Fruit fly (Drosophila melanogaster) whole organism, prepupa: ENCODE measurements around the gene if.
A peak's percentile ranks its signal among the peaks of the same experiment; 100 is the strongest.

ENCODE experiments used
- CG11762 ChIP-seq: fragments of 200-800 bp; sonication (Bioruptor generic); optimal IDR thresholded peaks from 3 replicates; lab custom pipeline; 2016; ENCODE audit warnings: missing biosample characterization, missing genetic modification characterization; ENCODE audit not compliant: insufficient read depth
- CG3032 ChIP-seq: fragments of 200-800 bp; optimal IDR thresholded peaks from 2 replicates; lab custom pipeline; 2019; ENCODE audit warnings: missing biosample characterization, mild to moderate bottlenecking, missing genetic modification characterization, moderate library complexity
- CG31627 ChIP-seq: fragments of 200-800 bp; sonication (Bioruptor generic); optimal IDR thresholded peaks from 3 replicates; lab custom pipeline; 2016; ENCODE audit warnings: missing biosample characterization, missing genetic modification characterization
- CG32006 ChIP-seq: fragments of 200-800 bp; sonication (Bioruptor generic); optimal IDR thresholded peaks from 3 replicates; lab custom pipeline; 2017; ENCODE audit warnings: missing biosample characterization, mild to moderate bottlenecking, missing genetic modification characterization
- CG6163 ChIP-seq: fragments of 200-800 bp; sonication (Bioruptor generic); IDR thresholded peaks from 3 replicates; pipeline ENCODE4 v1.3.6; 2022; ENCODE audit warnings: missing biosample characterization, missing genetic modification characterization
- CG6276 ChIP-seq: fragments of 200-800 bp; sonication (Bioruptor generic); optimal IDR thresholded peaks from 2 replicates; lab custom pipeline; 2017; ENCODE audit warnings: missing biosample characterization, mild to moderate bottlenecking, missing genetic modification characterization
- CG6808 ChIP-seq: fragments of 200-800 bp; sonication (Bioruptor generic); optimal IDR thresholded peaks from 3 replicates; lab custom pipeline; 2017; ENCODE audit warnings: missing biosample characterization, missing genetic modification characterization, mild to moderate bottlenecking, moderate library complexity, missing genetic modification reagents
- CG7368 ChIP-seq: fragments of 200-800 bp; sonication (Bioruptor generic); optimal IDR thresholded peaks from 3 replicates; lab custom pipeline; 2016; ENCODE audit warnings: missing biosample characterization, missing genetic modification characterization
- CG8119 ChIP-seq: fragments of 200-800 bp; sonication (Bioruptor generic); IDR thresholded peaks from 3 replicates; pipeline ENCODE4 v1.3.6; 2022; ENCODE audit warnings: missing biosample characterization, missing genetic modification characterization
- CG8319 ChIP-seq: fragments of 200-800 bp; sonication (Bioruptor generic); optimal IDR thresholded peaks from 3 replicates; lab custom pipeline; 2016; ENCODE audit warnings: missing biosample characterization, missing genetic modification characterization
- CG8632 ChIP-seq: fragments of 200-800 bp; sonication (Bioruptor generic); optimal IDR thresholded peaks from 3 replicates; lab custom pipeline; 2016; ENCODE audit warnings: missing biosample characterization, missing genetic modification characterization
- Eip75B ChIP-seq: fragments of 200-800 bp; sonication (Bioruptor generic); optimal IDR thresholded peaks from 3 replicates; lab custom pipeline; 2016; ENCODE audit warnings: missing biosample characterization, missing genetic modification characterization
- Eip78C ChIP-seq: fragments of 200-800 bp; sonication (Bioruptor generic); peaks from one replicate; lab custom pipeline; 2016; ENCODE audit warnings: missing biosample characterization, missing genetic modification characterization
- Ets96B ChIP-seq: fragments of 200-800 bp; optimal IDR thresholded peaks from 2 replicates; lab custom pipeline; 2019; ENCODE audit warnings: missing biosample characterization, mild to moderate bottlenecking, missing genetic modification characterization, moderate library complexity
- Sox102F ChIP-seq: fragments of 200-800 bp; sonication (Bioruptor generic); optimal IDR thresholded peaks from 2 replicates; lab custom pipeline; 2016; ENCODE audit warnings: missing biosample characterization, mild to moderate bottlenecking, missing genetic modification characterization
- acj6 ChIP-seq: fragments of 200-800 bp; sonication (Bioruptor generic); optimal IDR thresholded peaks from 3 replicates; lab custom pipeline; 2016; ENCODE audit warnings: missing biosample characterization, missing genetic modification characterization
- cyc ChIP-seq: fragments of 200-800 bp; sonication (Bioruptor generic); optimal IDR thresholded peaks from 3 replicates; lab custom pipeline; 2016; ENCODE audit warnings: missing biosample characterization, missing genetic modification characterization
- esn ChIP-seq: fragments of 200-800 bp; sonication (Bioruptor generic); optimal IDR thresholded peaks from 2 replicates; lab custom pipeline; 2016; ENCODE audit warnings: missing biosample characterization, mild to moderate bottlenecking, missing genetic modification characterization, moderate library complexity
- fd59A ChIP-seq: fragments of 200-800 bp; sonication (Bioruptor generic); optimal IDR thresholded peaks from 2 replicates; lab custom pipeline; 2017; ENCODE audit warnings: missing biosample characterization, mild to moderate bottlenecking, missing genetic modification characterization, missing genetic modification reagents
- fd85E ChIP-seq: fragments of 200-800 bp; sonication (Bioruptor generic); optimal IDR thresholded peaks from 3 replicates; lab custom pipeline; 2016; ENCODE audit warnings: missing biosample characterization, missing genetic modification characterization
- fkh ChIP-seq: fragments of 200-800 bp; sonication (Bioruptor generic); optimal IDR thresholded peaks from 3 replicates; lab custom pipeline; 2017; ENCODE audit warnings: missing biosample characterization, mild to moderate bottlenecking, missing genetic modification characterization, moderate library complexity
- net ChIP-seq: fragments of 200-800 bp; sonication (Bioruptor generic); optimal IDR thresholded peaks from 3 replicates; lab custom pipeline; 2016; ENCODE audit warnings: missing biosample characterization, missing genetic modification characterization
- salr ChIP-seq, 2 experiments: fragments of 200-800 bp; sonication (Bioruptor generic); optimal IDR thresholded peaks; 3 replicates each; lab custom pipeline; 2016 to 2018; ENCODE audit warnings: missing biosample characterization in 2 of 2, missing genetic modification characterization in 2 of 2, mild to moderate bottlenecking in 1 of 2
- ss ChIP-seq, 2 experiments: fragments of 200-800 bp; sonication (Bioruptor generic); optimal IDR thresholded peaks; 2 replicates in 1 of 2; 3 replicates in 1 of 2; lab custom pipeline; 2017 to 2018; ENCODE audit warnings: mild to moderate bottlenecking in 2 of 2, missing biosample characterization in 2 of 2, missing genetic modification characterization in 2 of 2, moderate library complexity in 1 of 2
- svp ChIP-seq: fragments of 200-800 bp; sonication (Bioruptor generic); peaks from one replicate; lab custom pipeline; 2016; ENCODE audit warnings: missing biosample characterization, missing genetic modification characterization
- topi ChIP-seq: fragments of 200-800 bp; sonication (Bioruptor generic); optimal IDR thresholded peaks from 3 replicates; lab custom pipeline; 2016; ENCODE audit warnings: missing biosample characterization, missing genetic modification characterization
- vri ChIP-seq: fragments of 200-800 bp; sonication (Bioruptor generic); optimal IDR thresholded peaks from 3 replicates; lab custom pipeline; 2016; ENCODE audit warnings: missing biosample characterization, mild to moderate bottlenecking, missing genetic modification characterization

if gene

DNA sequence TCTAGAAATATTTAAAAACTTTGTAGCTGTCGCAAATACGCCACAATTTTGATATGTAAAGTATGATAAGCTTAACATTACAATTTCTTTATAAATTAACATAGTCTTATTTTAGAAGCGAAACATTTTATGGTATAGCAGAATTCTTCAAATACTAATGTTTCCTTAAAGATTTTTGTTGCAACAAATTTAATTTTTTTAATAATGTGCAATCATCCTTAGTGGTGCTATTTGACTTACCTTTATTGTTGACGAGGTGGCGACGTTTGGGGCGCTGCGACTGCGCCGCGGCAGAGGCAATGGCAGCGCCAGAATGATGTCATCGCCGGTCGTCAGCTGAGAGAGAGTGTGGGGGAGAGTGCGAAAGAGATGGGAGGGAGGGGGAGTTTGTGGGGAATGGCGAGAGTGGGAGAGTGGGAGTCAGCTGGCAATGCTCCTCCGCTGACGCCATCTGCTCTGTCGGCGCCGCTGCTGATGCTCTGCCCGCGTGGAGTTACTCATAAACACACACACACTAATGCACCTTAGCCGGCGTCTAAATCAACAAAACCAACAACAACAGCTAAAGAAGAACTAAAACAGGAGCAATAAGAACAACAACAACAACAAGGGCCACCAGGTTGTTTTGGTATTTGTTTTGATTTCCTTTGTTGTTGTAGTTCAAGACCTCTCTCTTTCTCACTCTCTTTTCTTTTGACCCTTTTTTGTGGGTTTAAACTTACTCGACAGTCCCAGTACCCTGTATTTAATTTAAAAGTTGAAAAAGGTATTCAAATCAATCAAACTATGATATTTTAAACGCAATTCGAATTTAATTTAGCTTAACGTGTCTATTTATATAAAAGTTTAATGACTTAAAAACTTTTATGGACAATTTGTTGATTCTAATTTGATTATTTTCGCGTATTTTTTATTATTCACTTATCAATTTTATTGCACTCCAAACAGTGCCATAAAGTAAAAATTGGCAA lies 59.7 kb downstream of the if start (continued):
- TF ChIP-seq CG31627 (GFP tag; lab: Kevin White, UChicago) (peak; percentile 76), esn (GFP tag; lab: Kevin White, UChicago) (peak; percentile 78), fd59A (peak; percentile 20), CG3032 (tag; lab: Kevin White, UChicago) (peak; percentile 67), CG6163 (peak; percentile 57; the same call in 2 of the 3 replicates), CG8632 (GFP tag; lab: Kevin White, UChicago) (peak; percentile 66), CG7368 (GFP tag; lab: Kevin White, UChicago) (no peak), salr (GFP tag; optimal IDR thresholded peaks at IDR 0.05; lab: Kevin White, UChicago) (peak; percentile 36 to 56), topi (GFP tag; lab: Kevin White, UChicago) (peak; percentile 73), Eip75B (GFP tag; lab: Kevin White, UChicago) (peak; percentile 27)

DNA sequence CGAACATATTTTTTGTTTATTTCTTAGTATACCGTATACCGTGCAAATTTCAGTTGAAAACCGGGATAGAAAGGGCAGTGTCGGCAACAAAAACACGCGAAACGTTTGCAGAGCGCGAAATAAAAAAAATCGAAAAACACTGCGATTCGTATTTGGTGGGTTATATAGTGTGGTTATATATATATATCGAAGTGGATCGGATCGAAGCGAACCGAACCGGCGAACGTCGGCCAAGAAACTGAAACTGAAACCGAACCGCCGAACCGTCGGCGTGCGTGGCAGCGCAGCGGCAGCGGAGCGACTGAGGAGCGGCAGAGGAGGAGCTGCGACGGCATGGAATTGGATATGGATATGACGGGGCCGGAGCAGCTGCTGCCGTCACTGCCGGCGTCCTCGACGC lies 62.1 kb downstream of the if start, which contains the start of the genes CG32572 and CG34325:
Gene CG32572, plus strand, starts transcription at position 16 of the 400 bp plus-strand sequence.
Gene CG34325, minus strand, starts transcription at position 244 of the 400 bp plus-strand sequence.
- peak; percentile 21 for TF ChIP-seq vri (GFP tag; lab: Kevin White, UChicago)
- peak; percentile 64 for TF ChIP-seq svp (GFP tag; lab: Kevin White, UChicago)
- no peak for TF ChIP-seq CG8119 (GFP tag; lab: Robert Waterston, UW)
- TF ChIP-seq, all 60 proteins: peak for 2

DNA sequence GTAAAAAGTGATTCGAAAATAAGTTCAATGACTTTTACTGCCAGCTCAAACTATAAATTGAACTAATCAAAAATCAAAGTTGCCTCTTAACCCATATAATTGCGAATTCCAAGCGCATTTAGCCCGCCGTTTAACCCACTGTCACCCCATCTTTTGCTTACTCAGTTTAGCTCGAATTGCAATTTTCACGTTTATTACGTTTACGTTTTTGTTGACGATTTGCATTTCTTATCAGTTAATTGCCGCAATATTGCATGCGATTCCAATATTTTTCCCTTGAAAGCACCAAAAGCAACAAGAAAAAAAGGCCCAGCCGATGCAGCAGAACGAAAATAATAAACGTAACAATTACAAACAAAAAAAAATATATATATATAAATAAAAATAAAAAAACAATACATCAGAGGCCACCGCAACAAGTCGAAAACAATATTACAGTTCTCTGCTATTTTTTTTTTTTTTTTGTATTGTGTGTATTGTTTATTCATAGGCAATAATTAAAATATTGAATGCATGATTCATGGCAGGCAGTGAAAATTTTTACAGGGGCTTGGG lies 65.0 kb downstream of the if start:
- TF ChIP-seq Eip78C (peak; percentile 53), net (GFP tag; lab: Kevin White, UChicago) (no peak), CG11762 (GFP tag; lab: Kevin White, UChicago) (no peak), svp (GFP tag; lab: Kevin White, UChicago) (peak; percentile 82), acj6 (GFP tag; lab: Kevin White, UChicago) (no peak), CG6163 (0 out of 3 replicates have a peak, but pooled peaks have one; percentile 31), fkh (GFP tag; lab: Kevin White, UChicago) (no peak)

DNA sequence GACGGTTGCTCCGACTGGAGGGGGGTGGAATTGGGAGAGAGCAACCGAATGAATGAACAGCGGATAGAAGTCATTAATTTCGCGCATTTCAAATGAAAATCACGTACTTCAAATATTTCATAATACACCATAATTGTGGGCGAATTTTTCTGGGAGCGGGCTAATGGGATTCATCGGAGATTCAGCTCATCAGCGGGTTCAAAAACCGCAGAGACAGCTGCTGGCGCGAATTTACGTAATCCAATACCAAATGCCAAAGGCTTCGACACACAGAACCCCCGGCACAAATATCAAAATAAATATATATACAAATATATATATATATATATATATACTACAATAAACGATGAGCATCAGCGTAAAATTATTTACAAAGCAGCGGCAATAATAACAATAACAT lies 66.6 kb downstream of the if start:
- no peak for TF ChIP-seq topi (GFP tag; lab: Kevin White, UChicago)
- TF ChIP-seq vri (GFP tag; lab: Kevin White, UChicago): peak; percentile 53
- TF ChIP-seq svp (GFP tag; lab: Kevin White, UChicago): peak; percentile 81
- no peak for TF ChIP-seq fkh (GFP tag; lab: Kevin White, UChicago)

DNA sequence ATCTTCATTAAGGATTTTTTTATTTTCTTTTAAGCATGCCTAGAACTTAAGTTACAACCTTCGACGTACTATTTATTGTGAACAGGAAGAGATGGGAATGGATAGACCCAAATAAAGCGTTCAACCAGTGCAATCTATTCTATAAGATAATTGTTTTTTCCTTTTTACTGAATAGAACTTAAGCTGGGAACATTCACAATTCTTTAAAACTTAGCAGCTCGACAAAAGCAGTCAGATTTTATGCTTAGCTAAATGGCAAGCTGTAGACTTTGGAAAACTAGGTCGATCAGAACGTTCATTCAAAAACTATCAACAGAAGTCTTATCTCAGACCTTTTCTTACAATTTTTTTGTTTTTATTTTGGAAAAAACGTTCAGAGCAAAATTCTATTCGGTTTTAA lies 72.2 kb downstream of the if start, which contains the start of gene CG13008:
Gene CG13008, plus strand, starts transcription at position 301 of the 400 bp plus-strand sequence.
- TF ChIP-seq CG6808 (GFP tag; lab: Kevin White, UChicago) (no peak), CG6276 (no peak), cyc (GFP tag; lab: Kevin White, UChicago) (no peak), Ets96B (tag; lab: Kevin White, UChicago) (no peak), Sox102F (GFP tag; lab: Kevin White, UChicago) (no peak), CG8319 (GFP tag; lab: Kevin White, UChicago) (no peak), ss (GFP tag; optimal IDR thresholded peaks at IDR 0.05; lab: Kevin White, UChicago) (no peak), CG32006 (GFP tag; lab: Kevin White, UChicago) (no peak), CG11762 (GFP tag; lab: Kevin White, UChicago) (no peak), fd85E (no peak), vri (GFP tag; lab: Kevin White, UChicago) (no peak), acj6 (GFP tag; lab: Kevin White, UChicago) (no peak), Eip75B (GFP tag; lab: Kevin White, UChicago) (no peak), net (GFP tag; lab: Kevin White, UChicago) (no peak)
